Fruit fly (Drosophila melanogaster) whole organism, embryonic: ENCODE measurements around the gene Syx13.

Experiments used
- CG10979 ChIP-seq: fragments of 200-800 bp; sonication (Bioruptor generic); optimal IDR thresholded peaks from 2 replicates; lab custom pipeline; 2018; ENCODE audit warnings: missing biosample characterization, mild to moderate bottlenecking, missing genetic modification characterization, moderate library complexity
- CG16813 ChIP-seq: fragments of 200-800 bp; sonication (Bioruptor generic); IDR thresholded peaks from 3 replicates; pipeline ENCODE4 v1.3.6; 2022; ENCODE audit warnings: missing biosample characterization, missing genetic modification characterization; ENCODE audit not compliant: partially characterized antibody
- CG17568 ChIP-seq: fragments of 200-800 bp; sonication (Bioruptor generic); optimal IDR thresholded peaks from 2 replicates; lab custom pipeline; 2018; ENCODE audit warnings: missing biosample characterization, mild to moderate bottlenecking, missing genetic modification characterization, moderate library complexity
- CG33213 ChIP-seq: fragments of 200-800 bp; sonication (Bioruptor generic); optimal IDR thresholded peaks from 3 replicates; lab custom pipeline; 2016; ENCODE audit warnings: missing biosample characterization, missing genetic modification characterization
- CG3726 ChIP-seq: fragments of 200-800 bp; sonication (Bioruptor generic); IDR thresholded peaks from 3 replicates; pipeline ENCODE4, ENCODE4 v1.3.6; 2022; ENCODE audit warnings: missing biosample characterization, missing genetic modification characterization
- CG4282 ChIP-seq: fragments of 200-800 bp; sonication (Bioruptor generic); optimal IDR thresholded peaks from 2 replicates; lab custom pipeline; 2016; ENCODE audit warnings: missing biosample characterization, missing genetic modification characterization
- CG43689 ChIP-seq: fragments of 200-800 bp; sonication (Bioruptor generic); IDR thresholded peaks from 2 replicates; pipeline ENCODE4 v1.3.6; 2022; ENCODE audit warnings: missing biosample characterization, missing genetic modification characterization
- CG6272 ChIP-seq: fragments of 200-800 bp; sonication (Bioruptor generic); IDR thresholded peaks from 2 replicates; pipeline ENCODE4 v1.3.6; 2022; ENCODE audit warnings: missing biosample characterization, missing genetic modification characterization
- CG6854 ChIP-seq: fragments of 200-800 bp; sonication (Bioruptor generic); optimal IDR thresholded peaks from 3 replicates; lab custom pipeline; 2017; ENCODE audit warnings: missing biosample characterization, mild to moderate bottlenecking, missing genetic modification characterization
- CG9727 ChIP-seq: fragments of 200-800 bp; sonication (Bioruptor generic); optimal IDR thresholded peaks from 3 replicates; lab custom pipeline; 2017; ENCODE audit warnings: missing biosample characterization, mild to moderate bottlenecking, missing genetic modification characterization
- Dad ChIP-seq: fragments of 200-800 bp; sonication (Bioruptor generic); optimal IDR thresholded peaks from 3 replicates; lab custom pipeline; 2016; ENCODE audit warnings: missing biosample characterization, missing genetic modification characterization
- Lim3 ChIP-seq: fragments of 200-800 bp; sonication (Bioruptor generic); IDR thresholded peaks from 2 replicates; pipeline ENCODE4 v1.3.6; 2022; ENCODE audit warnings: missing biosample characterization, missing genetic modification characterization
- MBD-R2 ChIP-seq: fragments of 200-800 bp; sonication (Bioruptor generic); IDR thresholded peaks from 2 replicates; pipeline ENCODE4 v1.3.6; 2022; ENCODE audit warnings: missing biosample characterization, missing genetic modification characterization
- Mes4 ChIP-seq: fragments of 200-800 bp; sonication (Bioruptor generic); optimal IDR thresholded peaks from 2 replicates; lab custom pipeline; 2016; ENCODE audit warnings: missing biosample characterization, missing genetic modification characterization
- Six4 ChIP-seq: fragments of 200-800 bp; sonication (Bioruptor generic); optimal IDR thresholded peaks from 2 replicates; lab custom pipeline; 2016; ENCODE audit warnings: missing biosample characterization, missing genetic modification characterization
- Usf ChIP-seq: fragments of 200-800 bp; sonication (Bioruptor generic); optimal IDR thresholded peaks from 2 replicates; lab custom pipeline; 2017; ENCODE audit warnings: missing genotype, missing biosample characterization, missing genetic modification characterization
- ac ChIP-seq: fragments of 200-800 bp; sonication (Bioruptor generic); optimal IDR thresholded peaks from 3 replicates; lab custom pipeline; 2017; ENCODE audit warnings: missing biosample characterization, mild to moderate bottlenecking, missing genetic modification characterization
- ara ChIP-seq: fragments of 200-800 bp; sonication (Bioruptor generic); IDR thresholded peaks from 2 replicates; pipeline ENCODE4 v1.3.6; 2022; ENCODE audit warnings: missing biosample characterization, missing genetic modification characterization
- crc ChIP-seq: fragments of 200-800 bp; sonication (Bioruptor generic); optimal IDR thresholded peaks from 2 replicates; lab custom pipeline; 2016; ENCODE audit warnings: missing biosample characterization, missing genetic modification characterization
- lov ChIP-seq, 2 experiments: fragments of 200-800 bp in 1 of 2; fragments of >200 bp in 1 of 2; sonication (Bioruptor generic) in 1 of 2; IDR thresholded peaks in 1 of 2; optimal IDR thresholded peaks in 1 of 2; 2 replicates in 1 of 2; 3 replicates in 1 of 2; pipeline versions ENCODE4 v1.3.6 to Lab custom; 2017 to 2022; ENCODE audit warnings: missing biosample characterization in 1 of 2, missing genetic modification characterization in 1 of 2
- nerfin-2 ChIP-seq: fragments of 200-800 bp; sonication (Bioruptor generic); IDR thresholded peaks from 2 replicates; pipeline ENCODE4 v1.3.6; 2022; ENCODE audit warnings: missing biosample characterization, missing genetic modification characterization; ENCODE audit not compliant: partially characterized antibody
- peb ChIP-seq: fragments of 200-800 bp; sonication (Bioruptor generic); IDR thresholded peaks from 2 replicates; pipeline ENCODE4 v1.3.6; 2022; ENCODE audit warnings: missing biosample characterization, missing genetic modification characterization
- salm ChIP-seq: fragments of 200-800 bp; sonication (Bioruptor generic); optimal IDR thresholded peaks from 2 replicates; lab custom pipeline; 2018; ENCODE audit warnings: missing biosample characterization, mild to moderate bottlenecking, missing genetic modification characterization
- sens ChIP-seq: fragments of 200-800 bp; sonication (Bioruptor generic); peaks from one replicate; lab custom pipeline; 2016; ENCODE audit warnings: missing biosample characterization, missing genetic modification characterization
- slbo ChIP-seq: fragments of 200-800 bp; sonication (Bioruptor generic); IDR thresholded peaks from 2 replicates; pipeline ENCODE4 v1.3.6; 2022; ENCODE audit warnings: missing biosample characterization, missing genetic modification characterization
- twi ChIP-seq: fragments of 200-800 bp; optimal IDR thresholded peaks from 2 replicates; lab custom pipeline; 2019; ENCODE audit warnings: missing biosample characterization, mild to moderate bottlenecking, missing genetic modification characterization, moderate library complexity
- wor ChIP-seq: fragments of 200-800 bp; sonication (Bioruptor generic); IDR thresholded peaks from 2 replicates; pipeline ENCODE4 v1.3.6; 2022; ENCODE audit warnings: missing biosample characterization, missing genetic modification characterization
- yki ChIP-seq: fragments of >200 bp; optimal IDR thresholded peaks from 3 replicates; lab custom pipeline; 2018
- zen ChIP-seq: fragments of 200-800 bp; sonication (Bioruptor generic); optimal IDR thresholded peaks from 3 replicates; lab custom pipeline; 2018; ENCODE audit warnings: missing biosample characterization, mild to moderate bottlenecking, missing genetic modification characterization, moderate library complexity

Syx13 gene

dm6 chr3L:13084477-13084876 is 40.2 kb downstream of the Syx13 start (continued):
- TF ChIP-seq zen (tag; lab: Kevin White, UChicago) = peak; percentile 5
- peak; percentile 97 for TF ChIP-seq twi (tag; lab: Kevin White, UChicago)

- no peak for TF ChIP-seq CG4282 (GFP tag; lab: Kevin White, UChicago)
- no peak for TF ChIP-seq wor (GFP tag; lab: Robert Waterston, UW)
- no peak for TF ChIP-seq salm (tag; lab: Kevin White, UChicago)
- no peak for TF ChIP-seq CG6272 (GFP tag; lab: Robert Waterston, UW)
- TF ChIP-seq CG43689 = no peak
- TF ChIP-seq Dad (GFP tag; lab: Kevin White, UChicago) = no peak
- no peak for TF ChIP-seq ara (GFP tag; lab: Robert Waterston, UW)
- TF ChIP-seq sens = no peak
Observed at dm6 chr3L:13087189-13087588, 43.0 kb downstream of the Syx13 start, which contains the start of gene CG17300. TSS of gene CG17300 (minus strand) at chr3L:13087289.

dm6 chr3L:13089869-13090268 is 45.6 kb downstream of the Syx13 start, which contains the start of gene CG11251:
TSS of gene CG11251 (minus strand) at chr3L:13089969.
- TF ChIP-seq CG10979 = no peak
- TF ChIP-seq CG3726 (GFP tag; lab: Robert Waterston, UW) = no peak
- TF ChIP-seq nerfin-2 = no peak
- TF ChIP-seq peb (GFP tag; lab: Robert Waterston, UW) = no peak
- TF ChIP-seq Mes4 (GFP tag; lab: Kevin White, UChicago) = no peak
- no peak for TF ChIP-seq CG17568
- TF ChIP-seq MBD-R2 (GFP tag; lab: Robert Waterston, UW) = no peak
- TF ChIP-seq CG33213 = no peak
- no peak for TF ChIP-seq lov (optimal IDR thresholded peaks at IDR 0.05; lab: Kevin White, UChicago)
- TF ChIP-seq lov (GFP tag; IDR thresholded peaks at IDR 0.05; lab: Robert Waterston, UW) = no peak
- no peak for TF ChIP-seq CG6854
- TF ChIP-seq CG16813 = no peak
- no peak for TF ChIP-seq slbo (GFP tag; lab: Robert Waterston, UW)
- TF ChIP-seq Six4 = no peak
- TF ChIP-seq yki (lab: Kevin White, UChicago) = no peak
- no peak for TF ChIP-seq ac (GFP tag; lab: Kevin White, UChicago)
- no peak for TF ChIP-seq CG9727
- no peak for TF ChIP-seq Usf (GFP tag; lab: Kevin White, UChicago)
- no peak for TF ChIP-seq crc (GFP tag; lab: Kevin White, UChicago)
- TF ChIP-seq Lim3 (GFP tag; lab: Robert Waterston, UW) = no peak
- TF ChIP-seq, all 482 proteins: peak for 0
